Worm (Caenorhabditis elegans) whole organism, midembryonic: ENCODE measurements around the gene chch-3.
"Not testable (repeated sequence)": the region's sequence is repeated elsewhere in the genome, so short reads cannot be mapped to it uniquely, and the experiment has no call there.

Source experiments
- T22C8.4 ChIP-seq: fragments of 200-800 bp; sonication (Bioruptor generic); IDR thresholded peaks from 2 replicates; pipeline ENCODE4 v1.3.6; 2022; ENCODE audit warnings: missing genetic modification characterization, missing compliant biosample characterization
- cog-1 ChIP-seq: sonication (generic microtip); optimal IDR thresholded peaks from 2 replicates; lab custom pipeline; 2016; ENCODE audit warnings: missing genetic modification characterization, missing compliant biosample characterization
- flt-1 ChIP-seq: fragments of 200-800 bp; sonication (Bioruptor generic); IDR thresholded peaks from 2 replicates; pipeline ENCODE4 v1.3.6; 2022; ENCODE audit warnings: missing genetic modification characterization, missing compliant biosample characterization
- klf-2 ChIP-seq: fragments of 200-800 bp; sonication (Bioruptor generic); conservative IDR thresholded peaks from 2 replicates; pipeline ENCODE4 v1.3.6; 2022; ENCODE audit warnings: missing genetic modification reagents, missing genetic modification characterization, missing compliant biosample characterization
- med-1 ChIP-seq: sonication (generic microtip); optimal IDR thresholded peaks from 2 replicates; lab custom pipeline; 2017; ENCODE audit warnings: missing genetic modification characterization, mild to moderate bottlenecking, missing compliant biosample characterization, antibody characterized with exemption, missing genetic modification reagents; ENCODE audit not compliant: insufficient read depth
- ref-1 ChIP-seq: fragments of 200-800 bp; sonication (Bioruptor generic); conservative IDR thresholded peaks from 2 replicates; pipeline ENCODE4 v1.3.6; 2022; ENCODE audit warnings: missing genetic modification reagents, missing genetic modification characterization, missing compliant biosample characterization
- tab-1 ChIP-seq: fragments of 200-800 bp; sonication (Bioruptor generic); IDR thresholded peaks from 2 replicates; pipeline ENCODE4 v1.3.6; 2022; ENCODE audit warnings: missing genetic modification characterization, missing compliant biosample characterization
- ztf-23 ChIP-seq: fragments of 200-800 bp; sonication (Bioruptor generic); IDR thresholded peaks from 2 replicates; pipeline ENCODE4 v1.3.6; 2022; ENCODE audit warnings: missing genetic modification reagents, missing genetic modification characterization, missing compliant biosample characterization
- ztf-29 ChIP-seq: fragments of 200-800 bp; sonication (Bioruptor generic); IDR thresholded peaks from 2 replicates; pipeline ENCODE4 v1.3.6; 2022; ENCODE audit warnings: missing genetic modification reagents, missing genetic modification characterization, missing compliant biosample characterization

The chch-3 gene

DNA sequence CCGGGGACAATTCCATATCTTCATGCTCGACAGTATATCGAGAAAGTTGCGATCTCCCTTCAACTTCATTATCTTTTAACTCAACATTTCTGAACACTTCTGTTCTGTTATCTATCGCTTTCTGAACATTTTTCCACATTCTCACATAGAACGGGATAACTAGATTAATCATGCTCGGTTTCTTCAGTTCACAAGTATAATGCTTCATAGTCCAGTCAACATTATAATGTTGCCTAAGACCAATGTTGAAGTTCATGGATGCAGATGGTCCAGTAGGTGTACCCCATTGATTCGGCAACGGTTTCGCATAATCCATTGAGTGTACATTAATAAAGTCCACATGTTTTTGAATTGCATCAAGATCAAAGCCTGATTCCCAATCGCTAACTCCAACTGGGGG is 22.0 kb downstream of the chch-3 start:
- TF ChIP-seq ref-1 (GFP tag; lab: Robert Waterston, UW) (no peak), flt-1 (GFP tag; lab: Robert Waterston, UW) (no peak), tab-1 (GFP tag; lab: Robert Waterston, UW) (no peak), med-1 (no peak), ztf-23 (no peak), ztf-29 (GFP tag; lab: Robert Waterston, UW) (no peak), cog-1 (no peak), T22C8.4 (no peak), klf-2 (GFP tag; lab: Robert Waterston, UW) (no peak)

- no peak for TF ChIP-seq ztf-23
- no peak for TF ChIP-seq ref-1 (GFP tag; lab: Robert Waterston, UW)
- TF ChIP-seq flt-1 (GFP tag; lab: Robert Waterston, UW) = no peak
- no peak for TF ChIP-seq cog-1
- TF ChIP-seq T22C8.4 = no peak
- TF ChIP-seq ztf-29 (GFP tag; lab: Robert Waterston, UW) = no peak
- no peak for TF ChIP-seq klf-2 (GFP tag; lab: Robert Waterston, UW)
- no peak for TF ChIP-seq tab-1 (GFP tag; lab: Robert Waterston, UW)
- TF ChIP-seq med-1 = no peak
Observed at ce11 chrII:9440060-9440459, 23.2 kb downstream of the chch-3 start, which contains the start of gene chil-17. Gene chil-17 (minus strand): TSS chrII:9440160.

DNA sequence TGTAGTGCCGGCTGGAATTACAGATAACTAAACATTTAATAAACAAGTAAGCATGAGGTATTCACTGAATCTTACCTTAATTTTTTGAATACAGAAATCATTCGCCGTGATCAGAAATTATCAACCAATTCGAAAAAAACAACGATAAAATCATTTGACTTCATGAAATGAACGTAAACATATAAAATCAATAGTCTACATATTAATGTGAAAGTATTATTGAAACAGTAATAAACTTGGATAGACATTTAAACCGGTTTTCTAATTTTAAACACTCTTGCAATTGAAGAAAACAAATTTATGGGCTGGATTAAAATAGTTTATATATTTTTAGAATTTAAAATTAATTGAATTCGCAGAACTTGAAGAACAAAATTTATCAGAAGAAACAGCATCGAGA is 25.0 kb downstream of the chch-3 start, which contains the start of gene chil-16:
Gene chil-16, minus strand, starts transcription at position 101 of the 400 bp plus-strand sequence.
- TF ChIP-seq ztf-29 (GFP tag; lab: Robert Waterston, UW) (no peak), med-1 (no peak), cog-1 (no peak), ztf-23 (no peak), tab-1 (GFP tag; lab: Robert Waterston, UW) (no peak), klf-2 (GFP tag; lab: Robert Waterston, UW) (no peak), T22C8.4 (no peak), flt-1 (GFP tag; lab: Robert Waterston, UW) (no peak), ref-1 (GFP tag; lab: Robert Waterston, UW) (no peak)

ce11 chrII:9443522-9443921 is 26.7 kb downstream of the chch-3 start, which contains the start of gene chil-15:
Gene chil-15 (minus strand): TSS chrII:9443622.
- no peak for TF ChIP-seq ztf-23
- no peak for TF ChIP-seq tab-1 (GFP tag; lab: Robert Waterston, UW)
- no peak for TF ChIP-seq T22C8.4
- TF ChIP-seq flt-1 (GFP tag; lab: Robert Waterston, UW) = no peak
- no peak for TF ChIP-seq ref-1 (GFP tag; lab: Robert Waterston, UW)
- no peak for TF ChIP-seq cog-1
- TF ChIP-seq klf-2 (GFP tag; lab: Robert Waterston, UW) = no peak
- no peak for TF ChIP-seq ztf-29 (GFP tag; lab: Robert Waterston, UW)
- no peak for TF ChIP-seq med-1

ce11 chrII:9445368-9445767 is 28.6 kb downstream of the chch-3 start, which contains the start of gene R09D1.13:
Gene R09D1.13 (minus strand): TSS chrII:9445468.
- TF ChIP-seq ztf-23 (no peak), tab-1 (GFP tag; lab: Robert Waterston, UW) (no peak), ztf-29 (GFP tag; lab: Robert Waterston, UW) (no peak), med-1 (no peak), T22C8.4 (no peak), flt-1 (GFP tag; lab: Robert Waterston, UW) (no peak)

ce11 chrII:9447965-9448364 is 31.2 kb downstream of the chch-3 start, which contains the start of gene chil-18:
Gene chil-18 (plus strand): TSS chrII:9448265.
- TF ChIP-seq cog-1 (no peak), med-1 (no peak), flt-1 (GFP tag; lab: Robert Waterston, UW) (no peak), tab-1 (GFP tag; lab: Robert Waterston, UW) (no peak), ref-1 (GFP tag; lab: Robert Waterston, UW) (no peak), klf-2 (GFP tag; lab: Robert Waterston, UW) (no peak), ztf-23 (no peak), ztf-29 (GFP tag; lab: Robert Waterston, UW) (no peak), T22C8.4 (no peak)

DNA sequence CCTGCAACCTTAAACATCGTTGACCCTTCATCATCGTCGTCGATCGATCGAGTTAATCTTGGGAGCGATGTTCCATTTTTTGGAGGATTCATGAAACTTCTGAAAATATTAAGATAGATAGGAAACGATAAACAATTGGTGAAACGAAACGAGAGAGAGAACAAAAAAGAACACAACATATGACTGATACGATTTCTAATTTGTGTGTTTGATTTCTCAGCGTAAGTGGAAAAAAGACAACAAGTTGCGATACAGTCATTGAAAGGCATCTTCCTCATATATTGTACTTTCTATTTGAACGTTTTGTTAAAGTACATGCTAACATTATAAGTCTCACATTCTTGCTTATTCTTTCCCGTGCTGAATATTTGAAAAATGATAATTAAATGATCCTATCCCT is 35.4 kb downstream of the chch-3 start, which contains the start of gene R09D1.12:
Gene R09D1.12, minus strand, starts transcription at position 101 of the 400 bp plus-strand sequence.
- TF ChIP-seq cog-1, T22C8.4, ztf-23: not testable (repeated sequence)

- no peak for TF ChIP-seq T22C8.4
Observed at ce11 chrII:9454304-9454703, 37.5 kb downstream of the chch-3 start, which contains the start of gene chil-19. Gene chil-19 (minus strand): TSS chrII:9454404.

DNA sequence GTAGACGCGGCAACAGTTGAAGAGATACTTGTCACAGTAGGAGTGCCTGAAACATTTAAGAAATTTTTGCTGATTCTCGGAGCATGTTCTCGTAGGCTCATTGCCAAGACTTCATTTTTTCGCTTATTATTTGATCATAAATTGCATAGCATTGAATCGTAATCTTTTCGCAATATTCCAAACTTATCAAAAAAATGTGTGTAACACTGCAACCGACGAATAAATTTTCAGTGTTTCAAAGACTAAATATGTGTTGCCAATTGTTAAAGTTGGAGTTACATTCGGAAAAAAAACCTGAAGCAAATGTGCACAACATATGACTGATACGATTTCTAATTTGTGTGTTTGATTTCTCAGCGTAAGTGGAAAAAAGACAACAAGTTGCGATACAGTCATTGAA is 42.6 kb downstream of the chch-3 start, which contains the start of gene R09D1.14:
Gene R09D1.14, minus strand, starts transcription at position 101 of the 400 bp plus-strand sequence.
- TF ChIP-seq ztf-29 (GFP tag; lab: Robert Waterston, UW); ref-1 (GFP tag; lab: Robert Waterston, UW); ztf-23: not testable (repeated sequence)

- not testable (repeated sequence) for TF ChIP-seq T22C8.4; tab-1 (GFP tag; lab: Robert Waterston, UW); flt-1 (GFP tag; lab: Robert Waterston, UW)
Observed at ce11 chrII:9461881-9462280, 45.1 kb downstream of the chch-3 start, which contains the start of gene chil-21. Gene chil-21 (minus strand): TSS chrII:9461981.

ce11 chrII:9466095-9466494 is 49.3 kb downstream of the chch-3 start, which contains the start of gene chil-22:
Gene chil-22 (minus strand): TSS chrII:9466195.
- no peak for TF ChIP-seq cog-1
